Comparison of ENCODE assay signal across 2 worm cellular contexts in genomic region chrX:12511384-12512007, ce11.
A peak's percentile ranks its signal among the peaks of the same experiment; 100 is the strongest.
TF ChIP-seq lines count a peak whose summit lies in the region.

No protein-coding gene starts in this region.

TF ChIP-seq in whole organism, L1 larva, 84 proteins besides CTCF, POLR2A, EP300 and RAD21 (continued from another document):
- TF ChIP-seq nhr-237 (tag; optimal IDR thresholded peaks at IDR 0.05; lab: Kevin White, UChicago): no peak
- TF ChIP-seq Y116A8C.19 (tag; optimal IDR thresholded peaks at IDR 0.05; lab: Kevin White, UChicago; ENCODE audit: borderline replicate concordance): no peak
- TF ChIP-seq nhr-85 (tag; lab: Kevin White, UChicago): peak; percentile 97
- TF ChIP-seq C16A3.4 (tag; optimal IDR thresholded peaks at IDR 0.05; lab: Kevin White, UChicago): no peak
- peak; percentile 17; the same call in 1 of the 2 replicates for TF ChIP-seq nhr-19 (GFP tag; conservative IDR thresholded peaks at IDR 0.05; lab: Robert Waterston, UW)
- TF ChIP-seq sox-4 (tag; optimal IDR thresholded peaks at IDR 0.05; lab: Kevin White, UChicago): no peak
- no peak for TF ChIP-seq ama-1 (optimal IDR thresholded peaks at IDR 0.05; lab: Kevin White, UChicago)
- peak; percentile 50 for TF ChIP-seq nhr-20 (tag; optimal IDR thresholded peaks at IDR 0.05; lab: Kevin White, UChicago)

TF ChIP-seq in whole organism, L2 larva, 48 proteins besides CTCF, POLR2A, EP300 and RAD21 (continued from another document):
- TF ChIP-seq nhr-25 (tag; optimal IDR thresholded peaks at IDR 0.05; lab: Kevin White, UChicago): peak; percentile 80
- TF ChIP-seq elt-1 (tag; optimal IDR thresholded peaks at IDR 0.05; lab: Kevin White, UChicago): peak; percentile 94
